Worm (Caenorhabditis elegans) whole organism, young adult: ENCODE results near the gene pgp-7.
A peak's percentile ranks its signal among the peaks of the same experiment; 100 is the strongest.

Experiments used
- B0019.2 ChIP-seq: fragments of 200-800 bp; sonication (Bioruptor generic); conservative IDR thresholded peaks from 2 replicates; pipeline ENCODE4 v1.3.6; 2022; ENCODE audit warnings: missing genetic modification reagents, missing genetic modification characterization, missing compliant biosample characterization
- F22D6.2 ChIP-seq: sonication (generic microtip); optimal IDR thresholded peaks from 2 replicates; lab custom pipeline; 2016; ENCODE audit warnings: mild to moderate bottlenecking, missing genetic modification characterization, missing compliant biosample characterization
- F23B12.7 ChIP-seq: sonication (generic microtip); optimal IDR thresholded peaks from 2 replicates; lab custom pipeline; 2017; ENCODE audit warnings: missing genetic modification characterization, mild to moderate bottlenecking, missing compliant biosample characterization, antibody characterized with exemption, moderate library complexity; ENCODE audit not compliant: insufficient read depth
- K11D2.4 ChIP-seq: fragments of 200-800 bp; sonication (Bioruptor generic); IDR thresholded peaks from 2 replicates; pipeline ENCODE4 v1.3.6; 2022; ENCODE audit warnings: missing genetic modification reagents, missing genetic modification characterization, missing compliant biosample characterization
- K12H6.12 ChIP-seq: fragments of 200-800 bp; sonication (Bioruptor generic); optimal IDR thresholded peaks from 2 replicates; lab custom pipeline; 2018; ENCODE audit warnings: mild to moderate bottlenecking, missing genetic modification characterization, missing compliant biosample characterization
- Y79H2A.3 ChIP-seq: fragments of 200-800 bp; sonication (Bioruptor generic); conservative IDR thresholded peaks from 2 replicates; pipeline ENCODE4 v1.3.6; 2022; ENCODE audit warnings: missing genetic modification reagents, missing genetic modification characterization, missing compliant biosample characterization
- Y95B8A.8 ChIP-seq: fragments of 200-800 bp; sonication (Bioruptor generic); IDR thresholded peaks from 2 replicates; pipeline ENCODE4 v1.3.6; 2022; ENCODE audit warnings: missing genetic modification reagents, missing genetic modification characterization, missing compliant biosample characterization
- ZK185.1 ChIP-seq: sonication (generic microtip); optimal IDR thresholded peaks from 2 replicates; lab custom pipeline; 2016; ENCODE audit warnings: mild to moderate bottlenecking, missing genetic modification characterization, missing compliant biosample characterization; ENCODE audit not compliant: poor library complexity, severe bottlenecking
- atf-7 ChIP-seq: sonication (generic microtip); optimal IDR thresholded peaks from 2 replicates; lab custom pipeline; 2017; ENCODE audit warnings: mild to moderate bottlenecking, missing genetic modification characterization, missing compliant biosample characterization
- attf-3 ChIP-seq: fragments of 200-800 bp; sonication (Bioruptor generic); conservative IDR thresholded peaks from 2 replicates; pipeline ENCODE4 v1.3.6; 2022; ENCODE audit warnings: missing genetic modification reagents, missing genetic modification characterization, missing compliant biosample characterization
- attf-5 ChIP-seq: fragments of 200-800 bp; sonication (Bioruptor generic); optimal IDR thresholded peaks from 2 replicates; lab custom pipeline; 2018; ENCODE audit warnings: mild to moderate bottlenecking, missing genetic modification characterization, missing compliant biosample characterization
- bed-2 ChIP-seq: fragments of 200-800 bp; sonication (Bioruptor generic); IDR thresholded peaks from 2 replicates; pipeline ENCODE4 v1.3.6; 2022; ENCODE audit warnings: missing genetic modification reagents, missing genetic modification characterization, missing compliant biosample characterization
- cebp-1 ChIP-seq, 2 experiments: fragments of 200-800 bp in 1 of 2; sonication (Bioruptor generic) in 1 of 2; sonication (generic microtip) in 1 of 2; IDR thresholded peaks in 1 of 2; optimal IDR thresholded peaks in 1 of 2; 2 replicates each; pipeline versions ENCODE4 v1.3.6 to Lab custom; 2017 to 2022; ENCODE audit warnings: missing compliant biosample characterization in 2 of 2, missing genetic modification characterization in 2 of 2, mild to moderate bottlenecking in 1 of 2, missing genetic modification reagents in 1 of 2, moderate library complexity in 1 of 2
- ceh-79 ChIP-seq: sonication (generic microtip); optimal IDR thresholded peaks from 2 replicates; lab custom pipeline; 2017; ENCODE audit warnings: mild to moderate bottlenecking, missing genetic modification characterization, missing compliant biosample characterization
- chd-7 ChIP-seq: sonication (generic microtip); optimal IDR thresholded peaks from 2 replicates; lab custom pipeline; 2016; ENCODE audit warnings: mild to moderate bottlenecking, missing genetic modification characterization, moderate library complexity, missing compliant biosample characterization
- dox-1 ChIP-seq: fragments of 200-800 bp; sonication (Bioruptor generic); IDR thresholded peaks from 2 replicates; pipeline ENCODE4 v1.3.6; 2022; ENCODE audit warnings: missing genetic modification reagents, missing genetic modification characterization, missing compliant biosample characterization
- dpl-1 ChIP-seq: fragments of 150-350 bp; optimal IDR thresholded peaks from 2 replicates; lab custom pipeline; 2014; ENCODE audit warnings: missing biosample characterization, missing genetic modification reagents, missing genetic modification characterization
- egrh-3 ChIP-seq: fragments of 200-800 bp; sonication (Bioruptor generic); IDR thresholded peaks from 2 replicates; pipeline ENCODE4 v1.3.6; 2022; ENCODE audit warnings: missing genetic modification reagents, missing genetic modification characterization, missing compliant biosample characterization
- hmg-1.2 ChIP-seq: fragments of 200-800 bp; sonication (Bioruptor generic); IDR thresholded peaks from 2 replicates; pipeline ENCODE4 v1.3.6; 2022; ENCODE audit warnings: missing genetic modification reagents, missing genetic modification characterization, missing compliant biosample characterization
- hrde-1 ChIP-seq: sonication (generic microtip); optimal IDR thresholded peaks from 2 replicates; lab custom pipeline; 2016; ENCODE audit warnings: missing genetic modification characterization, mild to moderate bottlenecking, missing compliant biosample characterization, moderate library complexity, missing genotype, missing genetic modification reagents, borderline replicate concordance
- lin-26 ChIP-seq: fragments of 200-800 bp; sonication (Bioruptor generic); IDR thresholded peaks from 2 replicates; pipeline ENCODE4 v1.3.6; 2022; ENCODE audit warnings: missing genetic modification reagents, missing genetic modification characterization, missing compliant biosample characterization
- lin-40 ChIP-seq: sonication (generic microtip); optimal IDR thresholded peaks from 2 replicates; lab custom pipeline; 2016; ENCODE audit warnings: missing genetic modification characterization, mild to moderate bottlenecking, missing compliant biosample characterization, missing genotype, missing genetic modification reagents
- lin-54 ChIP-seq: fragments of 200-800 bp; sonication (Bioruptor generic); optimal IDR thresholded peaks from 2 replicates; lab custom pipeline; 2018; ENCODE audit warnings: mild to moderate bottlenecking, missing genetic modification characterization, missing compliant biosample characterization
- madf-10 ChIP-seq: sonication (generic microtip); optimal IDR thresholded peaks from 2 replicates; lab custom pipeline; 2016; ENCODE audit warnings: mild to moderate bottlenecking, missing genetic modification characterization, missing compliant biosample characterization
- madf-3 ChIP-seq: fragments of 200-800 bp; sonication (Bioruptor generic); IDR thresholded peaks from 2 replicates; pipeline ENCODE4 v1.3.6; 2022; ENCODE audit warnings: missing genetic modification reagents, missing genetic modification characterization, missing compliant biosample characterization
- mes-4 ChIP-seq: sonication (generic microtip); optimal IDR thresholded peaks from 2 replicates; lab custom pipeline; 2016; ENCODE audit warnings: missing genotype, missing genetic modification characterization, missing compliant biosample characterization
- nfyb-1 ChIP-seq: fragments of 200-800 bp; sonication (Bioruptor generic); IDR thresholded peaks from 2 replicates; pipeline ENCODE4 v1.3.6; 2022; ENCODE audit warnings: missing genetic modification reagents, missing genetic modification characterization, missing compliant biosample characterization
- nhr-179 ChIP-seq: sonication (generic microtip); optimal IDR thresholded peaks from 2 replicates; lab custom pipeline; 2016; ENCODE audit warnings: mild to moderate bottlenecking, missing genetic modification characterization, missing compliant biosample characterization
- nhr-80 ChIP-seq: sonication (generic microtip); optimal IDR thresholded peaks from 2 replicates; lab custom pipeline; 2016; ENCODE audit warnings: missing genetic modification characterization, missing compliant biosample characterization
- nhr-90 ChIP-seq: sonication (generic microtip); optimal IDR thresholded peaks from 2 replicates; lab custom pipeline; 2016; ENCODE audit warnings: missing genotype, mild to moderate bottlenecking, missing genetic modification characterization, missing compliant biosample characterization
- pha-4 ChIP-seq: fragments of 150-350 bp; sonication (generic microtip); optimal IDR thresholded peaks from 2 replicates; lab custom pipeline; 2014; ENCODE audit warnings: missing biosample characterization, missing genetic modification reagents, missing genetic modification characterization
- somi-1 ChIP-seq: fragments of 200-800 bp; sonication (Bioruptor generic); optimal IDR thresholded peaks from 2 replicates; lab custom pipeline; 2018; ENCODE audit warnings: mild to moderate bottlenecking, missing genetic modification characterization, missing compliant biosample characterization
- zfh-2 ChIP-seq: fragments of 200-800 bp; sonication (Bioruptor generic); conservative IDR thresholded peaks from 2 replicates; pipeline ENCODE4 v1.3.6; 2022; ENCODE audit warnings: missing genetic modification reagents, missing genetic modification characterization, missing compliant biosample characterization
- ztf-26 ChIP-seq: sonication (generic microtip); optimal IDR thresholded peaks from 2 replicates; lab custom pipeline; 2017; ENCODE audit warnings: missing genetic modification characterization, missing compliant biosample characterization
- ztf-6 ChIP-seq: fragments of 200-800 bp; sonication (Bioruptor generic); IDR thresholded peaks from 2 replicates; pipeline ENCODE4 v1.3.6; 2022; ENCODE audit warnings: missing genetic modification reagents, missing genetic modification characterization, missing compliant biosample characterization

The pgp-7 gene

ce11 chrX:10903416-10903815 lies 33.4 kb upstream of the pgp-7 start:
- no peak for TF ChIP-seq K11D2.4
- TF ChIP-seq nhr-80 (tag; lab: Kevin White, UChicago): peak; percentile 5
- no peak for TF ChIP-seq pha-4
- TF ChIP-seq bed-2 (GFP tag; lab: Robert Waterston, UW): no peak
- TF ChIP-seq ztf-26 (tag; lab: Kevin White, UChicago): peak; percentile 10
- no peak for TF ChIP-seq ztf-6 (GFP tag; lab: Robert Waterston, UW)

ce11 chrX:10902723-10903322 lies 32.8 kb upstream of the pgp-7 start, which contains the start of gene acbp-3:
Gene acbp-3 (plus strand): TSS chrX:10903272.
- TF ChIP-seq lin-54 (GFP tag; lab: Kevin White, UChicago): no peak

ce11 chrX:10901766-10902165 lies 31.7 kb upstream of the pgp-7 start:
- TF ChIP-seq nhr-80 (tag; lab: Kevin White, UChicago) (peak; percentile 84), zfh-2 (GFP tag; lab: Robert Waterston, UW) (no peak), madf-10 (no peak)

- peak; percentile 40; the same call in 1 of the 2 replicates for TF ChIP-seq hmg-1.2 (GFP tag; lab: Robert Waterston, UW)
- peak; percentile 45 for TF ChIP-seq somi-1 (GFP tag; lab: Kevin White, UChicago)
- TF ChIP-seq K12H6.12 (tag; lab: Kevin White, UChicago): peak; percentile 57
- TF ChIP-seq attf-3 (GFP tag; lab: Robert Waterston, UW): no peak
- TF ChIP-seq lin-26 (GFP tag; lab: Robert Waterston, UW): no peak
- peak; percentile 45 for TF ChIP-seq chd-7
- TF ChIP-seq atf-7 (tag; lab: Kevin White, UChicago): no peak
- peak; percentile 53 for TF ChIP-seq attf-5 (GFP tag; lab: Kevin White, UChicago)
- no peak for TF ChIP-seq cebp-1 (GFP tag; IDR thresholded peaks at IDR 0.05; lab: Robert Waterston, UW)
- TF ChIP-seq cebp-1 (tag; optimal IDR thresholded peaks at IDR 0.05; lab: Kevin White, UChicago): peak; percentile 35
- no peak for TF ChIP-seq madf-3
- peak; percentile 46 for TF ChIP-seq lin-40 (tag; lab: Kevin White, UChicago)
- TF ChIP-seq hrde-1 (tag; lab: Kevin White, UChicago): no peak
- peak; percentile 31 for TF ChIP-seq ZK185.1 (tag; lab: Kevin White, UChicago)
- TF ChIP-seq egrh-3: no peak
- TF ChIP-seq dox-1: peak; percentile 49; the same call in 1 of the 2 replicates
These were observed 30.9 kb upstream of the pgp-7 start for ce11 chrX:10900952-10901351.

- TF ChIP-seq nhr-90 (tag; lab: Kevin White, UChicago) (no peak), K12H6.12 (tag; lab: Kevin White, UChicago) (no peak), mes-4 (no peak), dox-1 (peak; percentile 45), lin-40 (tag; lab: Kevin White, UChicago) (peak; percentile 8), dpl-1 (GFP tag; lab: Kevin White, UChicago) (no peak), Y79H2A.3 (GFP tag; lab: Robert Waterston, UW) (no peak), F23B12.7 (tag; lab: Kevin White, UChicago) (no peak), attf-3 (GFP tag; lab: Robert Waterston, UW) (no peak), ceh-79 (tag; lab: Kevin White, UChicago) (no peak), ztf-6 (GFP tag; lab: Robert Waterston, UW) (no peak), nhr-179 (tag; lab: Kevin White, UChicago) (no peak), nfyb-1 (no peak), B0019.2 (GFP tag; lab: Robert Waterston, UW) (no peak), nhr-80 (tag; lab: Kevin White, UChicago) (peak; percentile 85), F22D6.2 (tag; lab: Kevin White, UChicago) (no peak), cebp-1 (GFP tag; IDR thresholded peaks at IDR 0.05; lab: Robert Waterston, UW) (no peak), cebp-1 (tag; optimal IDR thresholded peaks at IDR 0.05; lab: Kevin White, UChicago) (no peak), Y95B8A.8 (no peak)
These were observed 30.2 kb upstream of the pgp-7 start, which contains the start of gene suca-1 for ce11 chrX:10900079-10900724. Gene suca-1 (minus strand): TSS chrX:10900114.
